Fruit fly (Drosophila melanogaster) whole organism, larva: ENCODE results near the gene CG32371.

Source experiments
- noc ChIP-seq: fragments of 200-800 bp; sonication (Bioruptor generic); optimal IDR thresholded peaks from 3 replicates; lab custom pipeline; 2019; ENCODE audit warnings: missing biosample characterization, mild to moderate bottlenecking, missing genetic modification characterization, moderate library complexity

The CG32371 gene

dm6 chr3L:7743741-7744140, 24.4 kb downstream of the CG32371 start:
- TF ChIP-seq noc (tag; lab: Kevin White, UChicago): no peak

- no peak for TF ChIP-seq noc (tag; lab: Kevin White, UChicago)
Measured at dm6 chr3L:7742941-7743340, 25.2 kb downstream of the CG32371 start, which contains the start of gene Snmp2. TSS of gene Snmp2 (minus strand) at chr3L:7743041.

- TF ChIP-seq noc (tag; lab: Kevin White, UChicago): no peak
Measured at dm6 chr3L:7741953-7742352, 26.2 kb downstream of the CG32371 start.

- no peak for TF ChIP-seq noc (tag; lab: Kevin White, UChicago)
Measured at dm6 chr3L:7732141-7732748, 35.9 kb downstream of the CG32371 start, which contains the start of gene CG8492. TSS of gene CG8492 (minus strand) at chr3L:7732191.

dm6 chr3L:7726690-7727089, 41.5 kb downstream of the CG32371 start:
- no peak for TF ChIP-seq noc (tag; lab: Kevin White, UChicago)

dm6 chr3L:7726285-7726684, 41.9 kb downstream of the CG32371 start, which contains the start of gene CG7457:
TSS of gene CG7457 (minus strand) at chr3L:7726473.
- no peak for TF ChIP-seq noc (tag; lab: Kevin White, UChicago)

- peak; percentile 58 for TF ChIP-seq noc (tag; lab: Kevin White, UChicago)
Measured at dm6 chr3L:7721527-7721926, 46.6 kb downstream of the CG32371 start.

- no peak for TF ChIP-seq noc (tag; lab: Kevin White, UChicago)
Measured at dm6 chr3L:7719418-7719789, 48.7 kb downstream of the CG32371 start.

- TF ChIP-seq noc (tag; lab: Kevin White, UChicago): peak; percentile 95
Measured at dm6 chr3L:7718561-7719417, 49.4 kb downstream of the CG32371 start, which contains the start of gene Mcad. TSS of gene Mcad (plus strand) at chr3L:7719350.

dm6 chr3L:7717863-7718560, 50.1 kb downstream of the CG32371 start, which contains the start of gene Ank2:
TSS of gene Ank2 (minus strand) at chr3L:7718395.
- no peak for TF ChIP-seq noc (tag; lab: Kevin White, UChicago)
